Worm (Caenorhabditis elegans) whole organism, young adult: Measurements from ENCODE around the gene srw-13.

Source experiments
- B0336.3 ChIP-seq: fragments of 200-800 bp; sonication (Bioruptor generic); IDR thresholded peaks from 2 replicates; pipeline ENCODE4 v1.3.6; 2022; ENCODE audit warnings: missing genetic modification characterization, missing compliant biosample characterization
- D2030.7 ChIP-seq: fragments of 200-800 bp; sonication (Bioruptor generic); IDR thresholded peaks from 2 replicates; pipeline ENCODE4 v1.3.6; 2022; ENCODE audit warnings: missing genetic modification reagents, missing genetic modification characterization, missing compliant biosample characterization
- F23B12.7 ChIP-seq: sonication (generic microtip); optimal IDR thresholded peaks from 2 replicates; lab custom pipeline; 2017; ENCODE audit warnings: missing genetic modification characterization, mild to moderate bottlenecking, missing compliant biosample characterization, antibody characterized with exemption, moderate library complexity; ENCODE audit not compliant: insufficient read depth
- F55B11.4 ChIP-seq: sonication (generic microtip); optimal IDR thresholded peaks from 2 replicates; lab custom pipeline; 2016; ENCODE audit warnings: missing compliant biosample characterization, missing genetic modification characterization, borderline replicate concordance; ENCODE audit not compliant: insufficient read depth
- F57A8.1 ChIP-seq: fragments of 200-800 bp; sonication (Bioruptor generic); optimal IDR thresholded peaks from 2 replicates; lab custom pipeline; 2018; ENCODE audit warnings: mild to moderate bottlenecking, missing genetic modification characterization, moderate library complexity, missing compliant biosample characterization
- K12H6.12 ChIP-seq: fragments of 200-800 bp; sonication (Bioruptor generic); optimal IDR thresholded peaks from 2 replicates; lab custom pipeline; 2018; ENCODE audit warnings: mild to moderate bottlenecking, missing genetic modification characterization, missing compliant biosample characterization
- Y53F4B.3 ChIP-seq: fragments of 200-800 bp; sonication (Bioruptor generic); IDR thresholded peaks from 2 replicates; pipeline ENCODE4 v1.3.6; 2022; ENCODE audit warnings: missing genetic modification reagents, missing genetic modification characterization, missing compliant biosample characterization
- Y95B8A.8 ChIP-seq: fragments of 200-800 bp; sonication (Bioruptor generic); IDR thresholded peaks from 2 replicates; pipeline ENCODE4 v1.3.6; 2022; ENCODE audit warnings: missing genetic modification reagents, missing genetic modification characterization, missing compliant biosample characterization
- ama-1 ChIP-seq, 3 experiments: fragments of 150-350 bp in 1 of 3; sonication (generic microtip) in 2 of 3; optimal IDR thresholded peaks; 2 replicates each; lab custom pipeline; 2014 to 2018; ENCODE audit warnings: missing biosample characterization in 2 of 3, missing genetic modification characterization in 2 of 3, missing genetic modification reagents in 2 of 3
- attf-5 ChIP-seq: fragments of 200-800 bp; sonication (Bioruptor generic); optimal IDR thresholded peaks from 2 replicates; lab custom pipeline; 2018; ENCODE audit warnings: mild to moderate bottlenecking, missing genetic modification characterization, missing compliant biosample characterization
- bed-2 ChIP-seq: fragments of 200-800 bp; sonication (Bioruptor generic); IDR thresholded peaks from 2 replicates; pipeline ENCODE4 v1.3.6; 2022; ENCODE audit warnings: missing genetic modification reagents, missing genetic modification characterization, missing compliant biosample characterization
- cebp-2 ChIP-seq: fragments of 200-800 bp; sonication (Bioruptor generic); IDR thresholded peaks from 2 replicates; pipeline ENCODE4 v1.3.6; 2022; ENCODE audit warnings: missing genetic modification characterization, missing compliant biosample characterization
- ceh-27 ChIP-seq: fragments of 200-800 bp; sonication (Bioruptor generic); optimal IDR thresholded peaks from 2 replicates; lab custom pipeline; 2018; ENCODE audit warnings: mild to moderate bottlenecking, missing genetic modification characterization, moderate library complexity, missing compliant biosample characterization
- ceh-79 ChIP-seq: sonication (generic microtip); optimal IDR thresholded peaks from 2 replicates; lab custom pipeline; 2017; ENCODE audit warnings: mild to moderate bottlenecking, missing genetic modification characterization, missing compliant biosample characterization
- ceh-91 ChIP-seq: fragments of 200-800 bp; sonication (Bioruptor generic); IDR thresholded peaks from 2 replicates; pipeline ENCODE4 v1.3.6; 2022; ENCODE audit warnings: missing genetic modification reagents, missing genetic modification characterization, missing compliant biosample characterization
- chd-7 ChIP-seq: sonication (generic microtip); optimal IDR thresholded peaks from 2 replicates; lab custom pipeline; 2016; ENCODE audit warnings: mild to moderate bottlenecking, missing genetic modification characterization, moderate library complexity, missing compliant biosample characterization
- egl-18 ChIP-seq: fragments of 200-800 bp; sonication (Bioruptor generic); IDR thresholded peaks from 2 replicates; pipeline ENCODE4 v1.3.6; 2022; ENCODE audit warnings: missing genetic modification reagents, missing genetic modification characterization, missing compliant biosample characterization
- fkh-3 ChIP-seq: sonication (generic microtip); optimal IDR thresholded peaks from 2 replicates; lab custom pipeline; 2016; ENCODE audit warnings: mild to moderate bottlenecking, missing genetic modification characterization, missing compliant biosample characterization
- gei-17 ChIP-seq: fragments of 200-800 bp; sonication (Bioruptor generic); optimal IDR thresholded peaks from 2 replicates; lab custom pipeline; 2018; ENCODE audit warnings: mild to moderate bottlenecking, missing genetic modification characterization, missing compliant biosample characterization
- hlh-26 ChIP-seq: fragments of 200-800 bp; sonication (Bioruptor generic); conservative IDR thresholded peaks from 2 replicates; pipeline ENCODE4 v1.3.6; 2022; ENCODE audit warnings: missing genetic modification reagents, missing genetic modification characterization, missing compliant biosample characterization
- hmg-1.2 ChIP-seq: fragments of 200-800 bp; sonication (Bioruptor generic); IDR thresholded peaks from 2 replicates; pipeline ENCODE4 v1.3.6; 2022; ENCODE audit warnings: missing genetic modification reagents, missing genetic modification characterization, missing compliant biosample characterization
- hrde-1 ChIP-seq: sonication (generic microtip); optimal IDR thresholded peaks from 2 replicates; lab custom pipeline; 2016; ENCODE audit warnings: missing genetic modification characterization, mild to moderate bottlenecking, missing compliant biosample characterization, moderate library complexity, missing genotype, missing genetic modification reagents, borderline replicate concordance
- lin-26 ChIP-seq: fragments of 200-800 bp; sonication (Bioruptor generic); IDR thresholded peaks from 2 replicates; pipeline ENCODE4 v1.3.6; 2022; ENCODE audit warnings: missing genetic modification reagents, missing genetic modification characterization, missing compliant biosample characterization
- madf-3 ChIP-seq: fragments of 200-800 bp; sonication (Bioruptor generic); IDR thresholded peaks from 2 replicates; pipeline ENCODE4 v1.3.6; 2022; ENCODE audit warnings: missing genetic modification reagents, missing genetic modification characterization, missing compliant biosample characterization
- mcd-1 ChIP-seq: fragments of 200-800 bp; sonication (Bioruptor generic); IDR thresholded peaks from 2 replicates; pipeline ENCODE4 v1.3.6; 2022; ENCODE audit warnings: missing genetic modification reagents, missing genetic modification characterization, missing compliant biosample characterization
- mel-28 ChIP-seq: sonication (generic microtip); optimal IDR thresholded peaks from 2 replicates; lab custom pipeline; 2016; ENCODE audit warnings: borderline replicate concordance, mild to moderate bottlenecking, missing genetic modification characterization, missing compliant biosample characterization
- mes-4 ChIP-seq: sonication (generic microtip); optimal IDR thresholded peaks from 2 replicates; lab custom pipeline; 2016; ENCODE audit warnings: missing genotype, missing genetic modification characterization, missing compliant biosample characterization
- nfya-2 ChIP-seq: fragments of 200-800 bp; sonication (Bioruptor generic); IDR thresholded peaks from 2 replicates; pipeline ENCODE4 v1.3.6; 2022; ENCODE audit warnings: missing genetic modification reagents, missing genetic modification characterization, missing compliant biosample characterization
- nhr-80 ChIP-seq: sonication (generic microtip); optimal IDR thresholded peaks from 2 replicates; lab custom pipeline; 2016; ENCODE audit warnings: missing genetic modification characterization, missing compliant biosample characterization
- nhr-90 ChIP-seq: sonication (generic microtip); optimal IDR thresholded peaks from 2 replicates; lab custom pipeline; 2016; ENCODE audit warnings: missing genotype, mild to moderate bottlenecking, missing genetic modification characterization, missing compliant biosample characterization
- pbrm-1 ChIP-seq: fragments of 200-800 bp; sonication (Bioruptor generic); IDR thresholded peaks from 2 replicates; pipeline ENCODE4 v1.3.6; 2022; ENCODE audit warnings: missing genetic modification reagents, missing genetic modification characterization, missing compliant biosample characterization
- rcor-1 ChIP-seq: fragments of 200-800 bp; sonication (Bioruptor generic); IDR thresholded peaks from 2 replicates; pipeline ENCODE4 v1.3.6; 2022; ENCODE audit warnings: missing genetic modification reagents, missing genetic modification characterization, missing compliant biosample characterization
- rec-8 ChIP-seq, 2 experiments: sonication (generic microtip); optimal IDR thresholded peaks; 2 replicates each; lab custom pipeline; 2016; ENCODE audit warnings: mild to moderate bottlenecking in 2 of 2, missing genetic modification characterization in 2 of 2, missing genetic modification reagents in 2 of 2, missing genotype in 2 of 2, missing biosample characterization in 1 of 2, missing compliant biosample characterization in 1 of 2, moderate library complexity in 1 of 2
- repo-1 ChIP-seq: sonication (generic microtip); optimal IDR thresholded peaks from 2 replicates; lab custom pipeline; 2017; ENCODE audit warnings: mild to moderate bottlenecking, missing genetic modification characterization, missing compliant biosample characterization
- snpc-1.1 ChIP-seq: sonication (generic microtip); optimal IDR thresholded peaks from 2 replicates; lab custom pipeline; 2017; ENCODE audit warnings: missing genetic modification characterization, mild to moderate bottlenecking, missing compliant biosample characterization, antibody characterized with exemption, moderate library complexity, missing genotype, missing genetic modification reagents; ENCODE audit not compliant: insufficient read depth
- snpc-1.3 ChIP-seq: sonication (generic microtip); optimal IDR thresholded peaks from 2 replicates; lab custom pipeline; 2017; ENCODE audit warnings: missing genetic modification characterization, mild to moderate bottlenecking, missing compliant biosample characterization, antibody characterized with exemption, moderate library complexity, missing genotype, missing genetic modification reagents; ENCODE audit not compliant: insufficient read depth
- somi-1 ChIP-seq: fragments of 200-800 bp; sonication (Bioruptor generic); optimal IDR thresholded peaks from 2 replicates; lab custom pipeline; 2018; ENCODE audit warnings: mild to moderate bottlenecking, missing genetic modification characterization, missing compliant biosample characterization
- sptf-2 ChIP-seq: fragments of 200-800 bp; sonication (Bioruptor generic); optimal IDR thresholded peaks from 2 replicates; lab custom pipeline; 2018; ENCODE audit warnings: mild to moderate bottlenecking, missing genetic modification characterization, missing compliant biosample characterization
- tbx-9 ChIP-seq: sonication (generic microtip); optimal IDR thresholded peaks from 2 replicates; lab custom pipeline; 2016; ENCODE audit warnings: borderline replicate concordance, missing genetic modification characterization, inconsistent platforms, missing compliant biosample characterization
- unc-130 ChIP-seq: sonication (generic microtip); optimal IDR thresholded peaks from 2 replicates; lab custom pipeline; 2016; ENCODE audit warnings: missing genetic modification reagents, missing genetic modification characterization, missing compliant biosample characterization
- unc-62 ChIP-seq: fragments of 150-350 bp; optimal IDR thresholded peaks from 2 replicates; lab custom pipeline; 2014; ENCODE audit warnings: missing biosample characterization, missing genetic modification reagents, missing genetic modification characterization
- zfh-2 ChIP-seq: fragments of 200-800 bp; sonication (Bioruptor generic); conservative IDR thresholded peaks from 2 replicates; pipeline ENCODE4 v1.3.6; 2022; ENCODE audit warnings: missing genetic modification reagents, missing genetic modification characterization, missing compliant biosample characterization
- ztf-6 ChIP-seq: fragments of 200-800 bp; sonication (Bioruptor generic); IDR thresholded peaks from 2 replicates; pipeline ENCODE4 v1.3.6; 2022; ENCODE audit warnings: missing genetic modification reagents, missing genetic modification characterization, missing compliant biosample characterization

Gene srw-13

ce11 chrV:15187083-15188057 is 44.9 kb upstream of the srw-13 start, which contains the start of the genes cyn-7 and bath-36 (continued):
- TF ChIP-seq pbrm-1 (GFP tag; lab: Robert Waterston, UW) (peak; percentile 81), snpc-1.3 (peak; percentile 38), hrde-1 (tag; lab: Kevin White, UChicago) (no peak), lin-26 (peak; percentile 34; the same call in 1 of the 2 replicates), unc-130 (GFP tag; lab: Kevin White, UChicago) (no peak), rec-8 (tag; optimal IDR thresholded peaks at IDR 0.05; lab: Kevin White, UChicago) (no peak), somi-1 (GFP tag; lab: Kevin White, UChicago) (no peak), attf-5 (peak; percentile 56), gei-17 (GFP tag; lab: Kevin White, UChicago) (peak; percentile 59), F55B11.4 (tag; lab: Kevin White, UChicago) (no peak), F57A8.1 (GFP tag; lab: Kevin White, UChicago) (no peak), madf-3 (GFP tag; lab: Robert Waterston, UW) (0 out of 2 replicates have a peak, but pooled peaks have one; percentile 63), rcor-1 (peak; percentile 58), mes-4 (tag; lab: Kevin White, UChicago) (no peak), ztf-6 (GFP tag; lab: Robert Waterston, UW) (no peak), snpc-1.1 (no peak), sptf-2 (GFP tag; lab: Kevin White, UChicago) (no peak), D2030.7 (GFP tag; lab: Robert Waterston, UW) (peak; percentile 62; the same call in 1 of the 2 replicates)

ce11 chrV:15189567-15189966 is 42.7 kb upstream of the srw-13 start, which contains the start of gene cyn-3:
Gene cyn-3, plus strand, starts transcription at chrV:15189927.
- TF ChIP-seq F23B12.7 (tag; lab: Kevin White, UChicago) (peak; percentile 90), zfh-2 (no peak), snpc-1.3 (peak; percentile 72), unc-130 (GFP tag; lab: Kevin White, UChicago) (no peak), ceh-27 (GFP tag; lab: Kevin White, UChicago) (peak; percentile 34), ztf-6 (GFP tag; lab: Robert Waterston, UW) (no peak; the same call in 1 of the 2 replicates), repo-1 (tag; lab: Kevin White, UChicago) (no peak), ama-1 (optimal IDR thresholded peaks at IDR 0.05; lab: Kevin White, UChicago) (no peak), ama-1 (GFP tag; optimal IDR thresholded peaks at IDR 0.05; lab: Kevin White, UChicago) (no peak), Y95B8A.8 (no peak), hmg-1.2 (GFP tag; lab: Robert Waterston, UW) (peak; percentile 54), nhr-90 (tag; lab: Kevin White, UChicago) (no peak), nfya-2 (GFP tag; lab: Robert Waterston, UW) (no peak), mcd-1 (GFP tag; lab: Robert Waterston, UW) (peak; percentile 98), unc-62 (no peak), chd-7 (no peak), cebp-2 (GFP tag; lab: Robert Waterston, UW) (no peak), egl-18 (GFP tag; lab: Robert Waterston, UW) (no peak), tbx-9 (tag; lab: Kevin White, UChicago) (no peak), K12H6.12 (tag; lab: Kevin White, UChicago) (peak; percentile 45), attf-5 (peak; percentile 83), ceh-91 (peak; percentile 67), hlh-26 (GFP tag; lab: Robert Waterston, UW) (no peak), ceh-79 (tag; lab: Kevin White, UChicago) (no peak), F57A8.1 (GFP tag; lab: Kevin White, UChicago) (no peak), Y53F4B.3 (no peak), B0336.3 (0 out of 2 replicates have a peak, but pooled peaks have one; percentile 16), fkh-3 (tag; lab: Kevin White, UChicago) (no peak), bed-2 (GFP tag; lab: Robert Waterston, UW) (no peak), nhr-80 (no peak), mel-28 (tag; lab: Kevin White, UChicago) (no peak)
